Fruit fly (Drosophila melanogaster): ENCODE measurements around the gene CG31862.

The CG31862 gene

DNA sequence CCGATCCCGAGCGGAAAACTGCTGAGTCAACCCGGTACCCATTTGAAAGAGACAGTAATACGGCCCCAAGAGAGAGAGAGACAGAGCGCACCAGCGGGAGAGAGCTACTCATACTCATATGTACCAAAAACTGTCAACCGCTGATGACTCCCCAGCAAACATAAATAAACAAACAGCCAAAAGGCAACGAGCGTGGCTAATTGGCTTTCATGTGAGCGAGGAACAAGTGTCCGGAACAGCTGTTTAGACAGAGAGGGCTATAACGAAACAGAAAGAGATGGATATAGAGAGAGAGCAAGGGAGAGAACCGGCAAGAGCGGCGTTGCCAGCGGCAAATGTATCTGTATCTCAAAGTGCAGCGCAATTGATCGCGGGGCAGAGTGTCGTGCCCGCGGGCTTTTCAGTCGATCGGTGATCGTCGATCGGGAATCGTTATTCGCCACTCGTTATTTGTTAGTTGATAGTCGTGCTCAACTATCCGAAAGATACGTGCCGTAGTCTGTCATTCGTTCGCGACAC, 27.4 kb downstream of the CG31862 start (continued):
- TF ChIP-seq caup (GFP tag; optimal IDR thresholded peaks at IDR 0.05; ENCODE audit: severe bottlenecking) (peak; percentile 57), CG13624 (GFP tag; optimal IDR thresholded peaks at IDR 0.05) (no peak), CG12659 (GFP tag; optimal IDR thresholded peaks at IDR 0.05) (peak; percentile 9), CG11085 (GFP tag; IDR thresholded peaks at IDR 0.05) (no peak), toy (GFP tag; IDR thresholded peaks at IDR 0.05) (no peak), Usf (GFP tag; optimal IDR thresholded peaks at IDR 0.05) (no peak), CG17359 (tag; optimal IDR thresholded peaks at IDR 0.05) (peak; percentile 31), Rfx (GFP tag; IDR thresholded peaks at IDR 0.05) (peak; percentile 24; the same call in 1 of the 2 replicates), CG4617 (GFP tag; optimal IDR thresholded peaks at IDR 0.05; ENCODE audit: borderline replicate concordance) (no peak), CHES-1-like (GFP tag; optimal IDR thresholded peaks at IDR 0.05) (no peak), onecut (GFP tag; IDR thresholded peaks at IDR 0.05) (peak; percentile 26; the same call in 1 of the 2 replicates), Ets65A (GFP tag) (no peak), CG15269 (tag; optimal IDR thresholded peaks at IDR 0.05) (no peak), CG7271 (tag; optimal IDR thresholded peaks at IDR 0.05) (no peak), CG11696 (GFP tag; IDR thresholded peaks at IDR 0.05) (no peak), maf-S (GFP tag; optimal IDR thresholded peaks at IDR 0.05) (no peak), Oli (tag; optimal IDR thresholded peaks at IDR 0.05) (no peak), CG12391 (tag; optimal IDR thresholded peaks at IDR 0.05) (no peak), rib (GFP tag; IDR thresholded peaks at IDR 0.05) (0 out of 2 replicates have a peak, but pooled peaks have one; percentile 48), CG34422 (GFP tag; IDR thresholded peaks at IDR 0.05) (peak; percentile 53; the same call in 1 of the 3 replicates), Hr78 (GFP tag; optimal IDR thresholded peaks at IDR 0.05) (peak in 1 of 2 experiments; percentile 41), klu (GFP tag; IDR thresholded peaks at IDR 0.05) (no peak), CG43689 (GFP tag; IDR thresholded peaks at IDR 0.05) (no peak), zen2 (GFP tag; IDR thresholded peaks at IDR 0.05; ENCODE audit: partially characterized antibody) (peak; percentile 50; the same call in 1 of the 3 replicates), lmd (GFP tag; IDR thresholded peaks at IDR 0.05) (no peak), CG4707 (GFP tag; optimal IDR thresholded peaks at IDR 0.05) (peak; percentile 23), CG30020 (tag; optimal IDR thresholded peaks at IDR 0.05) (no peak), stc (GFP tag; IDR thresholded peaks at IDR 0.05) (0 out of 2 replicates have a peak, but pooled peaks have one; percentile 5), ttk (GFP tag; IDR thresholded peaks at IDR 0.05) (no peak), Hmx (GFP tag; optimal IDR thresholded peaks at IDR 0.05) (no peak), CG17829 (tag; optimal IDR thresholded peaks at IDR 0.05) (no peak), yki (optimal IDR thresholded peaks at IDR 0.05) (peak; percentile 55), CG34376 (GFP tag; optimal IDR thresholded peaks at IDR 0.05) (peak; percentile 40), CG3847 (GFP tag; IDR thresholded peaks at IDR 0.05) (no peak), trem (tag; optimal IDR thresholded peaks at IDR 0.05) (no peak), HHEX (GFP tag; optimal IDR thresholded peaks at IDR 0.05) (peak; percentile 47), CG1647 (GFP tag; optimal IDR thresholded peaks at IDR 0.05) (no peak), HLH54F (GFP tag; optimal IDR thresholded peaks at IDR 0.05) (no peak), Fer2 (tag; optimal IDR thresholded peaks at IDR 0.05) (no peak), ATbp (GFP tag; optimal IDR thresholded peaks at IDR 0.05) (peak; percentile 68), CG7928 (GFP tag; optimal IDR thresholded peaks at IDR 0.05) (no peak), CG6854 (GFP tag; optimal IDR thresholded peaks at IDR 0.05) (peak; percentile 21), Lpt (GFP tag; optimal IDR thresholded peaks at IDR 0.05) (no peak), CG9609 (GFP tag; optimal IDR thresholded peaks at IDR 0.05) (no peak), CG10431 (GFP tag; optimal IDR thresholded peaks at IDR 0.05) (peak; percentile 20), Bteb2 (GFP tag; optimal IDR thresholded peaks at IDR 0.05) (no peak), CG10959 (GFP tag; IDR thresholded peaks at IDR 0.05) (0 out of 2 replicates have a peak, but pooled peaks have one; percentile 11), HLH3B (GFP tag; IDR thresholded peaks at IDR 0.05) (peak; percentile 36; the same call in 1 of the 2 replicates), gro (GFP tag; optimal IDR thresholded peaks at IDR 0.05) (peak; percentile 47), pros (GFP tag; optimal IDR thresholded peaks at IDR 0.05) (no peak), Sox100B (GFP tag; optimal IDR thresholded peaks at IDR 0.05) (peak; percentile 11)
